Worm (Caenorhabditis elegans): ENCODE data around the gene Y43E12A.3.

- TF ChIP-seq egl-43 (GFP tag; IDR thresholded peaks at IDR 0.05) (no peak), zag-1 (tag; optimal IDR thresholded peaks at IDR 0.05) (no peak), hlh-30 (tag; optimal IDR thresholded peaks at IDR 0.05; ENCODE audit: insufficient read depth) (no peak), lir-3 (tag; optimal IDR thresholded peaks at IDR 0.05) (no peak), skn-1 (tag; optimal IDR thresholded peaks at IDR 0.05) (no peak), ctbp-1 (GFP tag; IDR thresholded peaks at IDR 0.05) (no peak), hif-1 (tag; optimal IDR thresholded peaks at IDR 0.05) (no peak), lin-39 (tag; optimal IDR thresholded peaks at IDR 0.05) (no peak), mdl-1 (tag; optimal IDR thresholded peaks at IDR 0.05) (no peak)
These were observed 30.0 kb upstream of the Y43E12A.3 start, which contains the start of gene Y69E1A.5 for ce11 chrIV:10957583-10958229.
